Worm (Caenorhabditis elegans) whole organism, mixed stage, embryonic: ENCODE measurements around the gene fbxb-40.
"Not testable (repeated sequence)": the region's sequence is repeated elsewhere in the genome, so short reads cannot be mapped to it uniquely, and the experiment has no call there.

Source experiments
- M03D4.4 ChIP-seq: sonication (generic microtip); optimal IDR thresholded peaks from 2 replicates; lab custom pipeline; 2017; ENCODE audit warnings: mild to moderate bottlenecking, missing genetic modification characterization, missing compliant biosample characterization
- bed-3 ChIP-seq: fragments of 200-800 bp; sonication (Bioruptor generic); optimal IDR thresholded peaks from 3 replicates; lab custom pipeline; 2018; ENCODE audit warnings: mild to moderate bottlenecking, missing genetic modification characterization, moderate library complexity, missing compliant biosample characterization
- blmp-1 ChIP-seq: fragments of 150-350 bp; optimal IDR thresholded peaks from 2 replicates; lab custom pipeline; 2014; ENCODE audit warnings: missing biosample characterization, missing genetic modification characterization
- ceh-39 ChIP-seq: fragments of 150-350 bp; optimal IDR thresholded peaks from 2 replicates; lab custom pipeline; 2014; ENCODE audit warnings: missing biosample characterization, missing genetic modification characterization
- ceh-43 ChIP-seq: fragments of 200-800 bp; sonication (Bioruptor generic); optimal IDR thresholded peaks from 2 replicates; lab custom pipeline; 2018; ENCODE audit warnings: mild to moderate bottlenecking, missing genetic modification characterization, moderate library complexity, missing compliant biosample characterization
- ceh-83 ChIP-seq: fragments of 200-800 bp; sonication (Bioruptor generic); optimal IDR thresholded peaks from 2 replicates; lab custom pipeline; 2018; ENCODE audit warnings: mild to moderate bottlenecking, missing genetic modification characterization, missing compliant biosample characterization
- ces-1 ChIP-seq: fragments of 150-350 bp; optimal IDR thresholded peaks from 2 replicates; lab custom pipeline; 2014; ENCODE audit warnings: missing biosample characterization, missing genetic modification reagents, missing genetic modification characterization
- cnd-1 ChIP-seq: fragments of 200-800 bp; sonication (Bioruptor generic); optimal IDR thresholded peaks from 2 replicates; lab custom pipeline; 2018; ENCODE audit warnings: mild to moderate bottlenecking, missing genetic modification characterization, missing compliant biosample characterization
- drap-1 ChIP-seq: fragments of 200-800 bp; sonication (Bioruptor generic); optimal IDR thresholded peaks from 3 replicates; lab custom pipeline; 2018; ENCODE audit warnings: mild to moderate bottlenecking, missing genetic modification characterization, missing compliant biosample characterization
- elt-1 ChIP-seq: sonication (generic microtip); optimal IDR thresholded peaks from 2 replicates; lab custom pipeline; 2017; ENCODE audit warnings: missing genetic modification characterization, mild to moderate bottlenecking, missing compliant biosample characterization, antibody characterized with exemption, moderate library complexity, borderline replicate concordance; ENCODE audit not compliant: insufficient read depth
- elt-3 ChIP-seq: fragments of 150-350 bp; optimal IDR thresholded peaks from 2 replicates; lab custom pipeline; 2014; ENCODE audit warnings: missing biosample characterization, missing genetic modification characterization
- flh-1 ChIP-seq: fragments of 200-800 bp; sonication (Bioruptor generic); optimal IDR thresholded peaks from 2 replicates; lab custom pipeline; 2018; ENCODE audit warnings: mild to moderate bottlenecking, missing genetic modification characterization, moderate library complexity, missing compliant biosample characterization
- hlh-1 ChIP-seq: fragments of 150-350 bp; optimal IDR thresholded peaks from 2 replicates; lab custom pipeline; 2014; ENCODE audit warnings: missing biosample characterization, missing genetic modification reagents, missing genetic modification characterization
- lin-32 ChIP-seq: fragments of 200-800 bp; sonication (Bioruptor generic); optimal IDR thresholded peaks from 2 replicates; lab custom pipeline; 2018; ENCODE audit warnings: mild to moderate bottlenecking, missing genetic modification characterization, missing compliant biosample characterization
- lsy-2 ChIP-seq: fragments of 150-350 bp; optimal IDR thresholded peaks from 2 replicates; lab custom pipeline; 2014; ENCODE audit warnings: missing biosample characterization, missing genetic modification characterization
- mab-5 ChIP-seq: fragments of 150-350 bp; optimal IDR thresholded peaks from 2 replicates; lab custom pipeline; 2014; ENCODE audit warnings: missing biosample characterization, missing genetic modification characterization
- mep-1 ChIP-seq: fragments of 150-350 bp; optimal IDR thresholded peaks from 2 replicates; lab custom pipeline; 2017; ENCODE audit warnings: missing biosample characterization, missing genetic modification reagents, missing genetic modification characterization, inconsistent platforms
- mls-2 ChIP-seq: sonication (generic microtip); optimal IDR thresholded peaks from 2 replicates; lab custom pipeline; 2016; ENCODE audit warnings: mild to moderate bottlenecking, missing genetic modification characterization, moderate library complexity, missing compliant biosample characterization
- nhr-12 ChIP-seq: fragments of 150-350 bp; optimal IDR thresholded peaks from 2 replicates; lab custom pipeline; 2014; ENCODE audit warnings: missing biosample characterization, missing genetic modification characterization
- nhr-237 ChIP-seq: fragments of 150-350 bp; optimal IDR thresholded peaks from 2 replicates; lab custom pipeline; 2014; ENCODE audit warnings: missing biosample characterization, missing genetic modification characterization
- nhr-28 ChIP-seq: fragments of 150-350 bp; optimal IDR thresholded peaks from 2 replicates; lab custom pipeline; 2014; ENCODE audit warnings: missing biosample characterization, missing genetic modification characterization
- nhr-76 ChIP-seq: sonication (generic microtip); optimal IDR thresholded peaks from 2 replicates; lab custom pipeline; 2017; ENCODE audit warnings: missing biosample characterization, missing genetic modification characterization
- pha-4 ChIP-seq: fragments of 150-350 bp; optimal IDR thresholded peaks from 2 replicates; lab custom pipeline; 2018; ENCODE audit warnings: missing biosample characterization, missing genetic modification reagents, missing genetic modification characterization
- sem-2 ChIP-seq: fragments of 200-800 bp; sonication (Bioruptor generic); optimal IDR thresholded peaks from 2 replicates; lab custom pipeline; 2018; ENCODE audit warnings: mild to moderate bottlenecking, missing genetic modification characterization, missing compliant biosample characterization
- sptf-1 ChIP-seq: sonication (generic microtip); optimal IDR thresholded peaks from 2 replicates; lab custom pipeline; 2017; ENCODE audit warnings: mild to moderate bottlenecking, missing genetic modification characterization, moderate library complexity, missing compliant biosample characterization
- tbx-8 ChIP-seq: fragments of 200-800 bp; sonication (Bioruptor generic); optimal IDR thresholded peaks from 2 replicates; lab custom pipeline; 2018; ENCODE audit warnings: mild to moderate bottlenecking, missing genetic modification characterization, moderate library complexity, missing compliant biosample characterization
- unc-39 ChIP-seq: fragments of 150-350 bp; optimal IDR thresholded peaks from 2 replicates; lab custom pipeline; 2014; ENCODE audit warnings: missing biosample characterization, missing genetic modification characterization
- unc-62 ChIP-seq: fragments of 150-350 bp; optimal IDR thresholded peaks from 2 replicates; lab custom pipeline; 2014; ENCODE audit warnings: missing biosample characterization, missing genetic modification reagents, missing genetic modification characterization
- zip-8 ChIP-seq: fragments of 150-350 bp; optimal IDR thresholded peaks from 2 replicates; lab custom pipeline; 2014; ENCODE audit warnings: missing biosample characterization, missing genetic modification characterization
- ztf-11 ChIP-seq: fragments of 150-350 bp; optimal IDR thresholded peaks from 2 replicates; lab custom pipeline; 2014; ENCODE audit warnings: missing biosample characterization, missing genetic modification characterization

The fbxb-40 gene

DNA sequence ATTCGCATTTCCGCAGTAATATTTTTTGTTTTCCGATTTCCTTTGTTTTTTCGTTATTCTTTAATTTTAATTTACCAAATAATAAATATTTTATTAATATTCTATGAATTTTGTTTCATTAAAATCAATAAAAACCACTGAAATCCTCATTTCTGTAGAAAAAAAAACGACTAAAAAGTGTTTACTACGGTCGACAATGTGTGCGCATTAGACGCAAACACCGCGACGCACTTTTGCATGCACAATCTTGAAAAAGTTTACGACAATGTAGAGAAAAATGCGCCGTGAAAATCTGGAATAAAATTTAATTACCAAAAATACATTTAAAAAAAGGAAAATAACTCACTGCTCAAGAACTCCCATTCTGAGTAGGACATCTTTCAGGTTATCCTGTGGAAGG, 21.7 kb upstream of the fbxb-40 start:
- TF ChIP-seq lsy-2 (peak; percentile 61), tbx-8 (GFP tag; lab: Kevin White, UChicago) (no peak)

DNA sequence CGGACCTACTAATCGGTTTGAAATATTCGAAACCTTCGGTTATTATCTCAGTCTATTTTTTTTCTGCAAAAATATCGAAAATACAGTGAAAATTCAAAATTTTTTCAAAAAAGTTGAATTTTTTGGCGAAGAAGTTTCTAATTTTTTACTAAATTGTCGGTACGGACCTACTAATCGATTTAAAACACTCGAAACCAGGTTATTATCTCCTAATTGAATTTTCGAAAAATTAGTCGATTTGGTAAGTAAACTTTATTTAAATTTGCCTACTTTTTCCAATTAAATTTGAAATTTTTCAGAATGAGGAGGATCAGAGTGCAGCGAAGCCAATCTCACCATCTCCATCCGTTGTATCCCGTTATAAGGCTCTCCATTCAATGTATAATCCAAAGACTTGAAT, 21.1 kb upstream of the fbxb-40 start, which contains the start of gene K02E7.12:
TSS of gene K02E7.12 (plus strand) at position 301 of the 400 bp plus-strand sequence.
- TF ChIP-seq ztf-11 (tag; lab: Kevin White, UChicago) (no peak), elt-1 (tag; lab: Kevin White, UChicago) (no peak), pha-4 (tag; lab: Kevin White, UChicago) (no peak), M03D4.4 (tag; lab: Kevin White, UChicago) (no peak), unc-62 (no peak), hlh-1 (tag; lab: Kevin White, UChicago) (no peak), lin-32 (GFP tag; lab: Kevin White, UChicago) (no peak), nhr-28 (tag; lab: Kevin White, UChicago) (no peak), ceh-39 (tag; lab: Kevin White, UChicago) (no peak), cnd-1 (tag; lab: Kevin White, UChicago) (no peak), sptf-1 (tag; lab: Kevin White, UChicago) (no peak), blmp-1 (tag; lab: Kevin White, UChicago) (no peak), lsy-2 (no peak), ceh-43 (GFP tag; lab: Kevin White, UChicago) (no peak), tbx-8 (GFP tag; lab: Kevin White, UChicago) (no peak), ceh-83 (no peak), mep-1 (no peak)

DNA sequence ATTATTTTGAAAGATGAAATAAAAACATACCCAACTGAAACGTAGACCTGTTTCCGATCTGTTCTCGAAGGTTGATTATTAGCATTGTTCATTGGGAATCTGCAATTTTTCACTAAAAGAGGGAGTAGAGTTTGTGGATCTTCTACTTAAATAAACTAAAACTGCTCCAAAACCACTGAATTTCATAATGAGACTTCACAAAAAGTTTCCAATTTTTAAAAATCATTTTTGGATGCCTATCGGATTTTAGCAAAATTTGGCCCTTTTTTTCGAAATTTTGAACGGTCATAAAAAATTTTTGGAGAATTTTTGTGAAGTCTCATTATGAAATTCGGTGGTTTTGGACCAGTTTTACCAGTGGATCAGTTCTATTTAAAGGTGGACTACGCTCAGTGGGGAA, 17.2 kb upstream of the fbxb-40 start, which contains the start of gene K02E7.10:
TSS of gene K02E7.10 (minus strand) at position 101 of the 400 bp plus-strand sequence.
- TF ChIP-seq drap-1 (GFP tag; lab: Kevin White, UChicago) (no peak), unc-39 (tag; lab: Kevin White, UChicago) (no peak), nhr-237 (tag; lab: Kevin White, UChicago) (no peak), ztf-11 (tag; lab: Kevin White, UChicago) (no peak), bed-3 (GFP tag; lab: Kevin White, UChicago) (no peak), mls-2 (tag; lab: Kevin White, UChicago) (no peak), elt-3 (tag; lab: Kevin White, UChicago) (no peak), ceh-83 (no peak), ces-1 (GFP tag; lab: Kevin White, UChicago) (no peak), sptf-1 (tag; lab: Kevin White, UChicago) (no peak), lin-32 (GFP tag; lab: Kevin White, UChicago) (no peak), sem-2 (GFP tag; lab: Kevin White, UChicago) (no peak), nhr-12 (tag; lab: Kevin White, UChicago) (no peak), flh-1 (GFP tag; lab: Kevin White, UChicago) (no peak), pha-4 (tag; lab: Kevin White, UChicago) (no peak), cnd-1 (tag; lab: Kevin White, UChicago) (no peak), elt-1 (tag; lab: Kevin White, UChicago) (no peak), blmp-1 (tag; lab: Kevin White, UChicago) (no peak)

DNA sequence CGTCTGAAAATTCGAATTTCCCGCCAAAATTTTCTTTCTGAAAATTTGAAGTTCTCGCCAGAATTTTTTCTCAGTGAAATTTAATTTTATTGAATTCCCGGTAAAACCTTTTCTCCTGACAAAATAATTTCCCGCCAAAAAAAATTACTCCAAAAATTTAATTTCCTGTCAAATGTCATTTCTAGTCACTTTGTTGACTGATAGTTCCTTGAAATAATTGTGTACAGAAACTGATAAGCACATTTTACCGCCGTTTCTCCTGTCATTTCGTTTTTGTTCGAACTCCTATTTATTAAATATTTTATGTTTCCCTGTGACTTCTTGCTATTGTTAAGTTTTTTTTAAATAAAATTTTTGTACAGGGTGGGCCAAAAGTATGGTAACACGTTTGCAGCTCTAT, 14.2 kb upstream of the fbxb-40 start:
- TF ChIP-seq zip-8 (tag; lab: Kevin White, UChicago) (no peak), cnd-1 (tag; lab: Kevin White, UChicago) (no peak), sem-2 (GFP tag; lab: Kevin White, UChicago) (no peak), nhr-76 (tag; lab: Kevin White, UChicago) (no peak), hlh-1 (tag; lab: Kevin White, UChicago) (no peak), M03D4.4 (tag; lab: Kevin White, UChicago) (no peak), drap-1 (GFP tag; lab: Kevin White, UChicago) (no peak), bed-3 (GFP tag; lab: Kevin White, UChicago) (no peak), elt-1 (tag; lab: Kevin White, UChicago) (no peak), mls-2 (tag; lab: Kevin White, UChicago) (no peak), unc-62 (no peak), mep-1 (no peak), nhr-28 (tag; lab: Kevin White, UChicago) (no peak), ces-1 (GFP tag; lab: Kevin White, UChicago) (no peak), elt-3 (tag; lab: Kevin White, UChicago) (no peak)

DNA sequence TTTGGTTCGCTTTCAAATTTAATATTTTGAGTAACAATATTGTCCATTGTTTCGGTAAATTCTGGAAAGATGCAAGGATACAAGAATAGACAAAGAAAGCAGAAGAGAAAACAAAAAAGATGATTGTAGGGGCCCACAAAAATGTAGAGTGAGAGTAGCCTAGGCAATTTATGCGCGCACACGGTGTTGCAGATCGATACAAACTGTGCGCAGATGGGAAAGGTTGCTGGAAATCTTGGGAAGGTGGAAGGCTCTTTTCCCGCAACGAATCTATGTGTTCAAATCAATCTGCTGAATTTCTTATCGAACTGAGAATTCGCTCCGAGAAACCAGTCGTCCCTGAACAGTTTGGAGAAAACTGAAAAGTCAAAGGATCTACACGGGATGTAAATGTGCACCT, 11.0 kb upstream of the fbxb-40 start, which contains the start of gene btb-10:
TSS of gene btb-10 (minus strand) at position 101 of the 400 bp plus-strand sequence.
- not testable (repeated sequence) for TF ChIP-seq sptf-1, mab-5, nhr-28 (tag; lab: Kevin White, UChicago)
